Fruit fly (Drosophila melanogaster) whole organism, pupa: ENCODE results near the gene sff.
A peak's percentile ranks its signal among the peaks of the same experiment; 100 is the strongest.

Experiments used
- CG10348 ChIP-seq: fragments of 200-800 bp; sonication (Bioruptor generic); IDR thresholded peaks from 2 replicates; pipeline ENCODE4 v1.3.6; 2022; ENCODE audit warnings: missing biosample characterization, missing genetic modification characterization
- CG12605 ChIP-seq: fragments of 200-800 bp; sonication (Bioruptor generic); IDR thresholded peaks from 2 replicates; pipeline ENCODE4 v1.3.6; 2022; ENCODE audit warnings: missing biosample characterization, missing genetic modification characterization
- CG13204 ChIP-seq: fragments of 200-800 bp; sonication (Bioruptor generic); optimal IDR thresholded peaks from 2 replicates; lab custom pipeline; 2018; ENCODE audit warnings: missing biosample characterization, mild to moderate bottlenecking, missing genetic modification characterization, moderate library complexity
- CG14655 ChIP-seq: fragments of 200-800 bp; sonication (Bioruptor generic); optimal IDR thresholded peaks from 3 replicates; lab custom pipeline; 2017; ENCODE audit warnings: mild to moderate bottlenecking, missing biosample characterization, missing genetic modification reagents, missing genetic modification characterization
- CG15710 ChIP-seq: fragments of 200-800 bp; sonication (Bioruptor generic); optimal IDR thresholded peaks from 2 replicates; lab custom pipeline; 2018; ENCODE audit warnings: missing biosample characterization, mild to moderate bottlenecking, missing genetic modification characterization, moderate library complexity
- CG17806 ChIP-seq: fragments of 200-800 bp; sonication (Bioruptor generic); optimal IDR thresholded peaks from 2 replicates; lab custom pipeline; 2018; ENCODE audit warnings: missing biosample characterization, mild to moderate bottlenecking, missing genetic modification characterization, moderate library complexity
- CG32121 ChIP-seq: fragments of 200-800 bp; sonication (Bioruptor generic); IDR thresholded peaks from 2 replicates; pipeline ENCODE4 v1.3.6; 2022; ENCODE audit warnings: missing biosample characterization, missing genetic modification characterization
- CG34367 ChIP-seq: fragments of 200-800 bp; sonication (Bioruptor generic); optimal IDR thresholded peaks from 2 replicates; lab custom pipeline; 2018; ENCODE audit warnings: missing biosample characterization, mild to moderate bottlenecking, missing genetic modification characterization
- CG4496 ChIP-seq: fragments of 200-800 bp; sonication (Bioruptor generic); IDR thresholded peaks from 3 replicates; pipeline ENCODE4 v1.3.6; 2022; ENCODE audit warnings: missing biosample characterization, missing genetic modification characterization
- CG8159 ChIP-seq: fragments of 200-800 bp; sonication (Bioruptor generic); optimal IDR thresholded peaks from 3 replicates; lab custom pipeline; 2018; ENCODE audit warnings: missing biosample characterization, mild to moderate bottlenecking, missing genetic modification characterization, moderate library complexity
- CG8301 ChIP-seq: fragments of 200-800 bp; sonication (Bioruptor generic); optimal IDR thresholded peaks from 2 replicates; lab custom pipeline; 2018; ENCODE audit warnings: missing biosample characterization, mild to moderate bottlenecking, missing genetic modification characterization
- CG9948 ChIP-seq: fragments of 200-800 bp; sonication (Bioruptor generic); optimal IDR thresholded peaks from 2 replicates; lab custom pipeline; 2018; ENCODE audit warnings: missing biosample characterization, mild to moderate bottlenecking, missing genetic modification characterization, moderate library complexity
- D1 ChIP-seq: fragments of 200-800 bp; sonication (Bioruptor generic); optimal IDR thresholded peaks from 2 replicates; lab custom pipeline; 2018; ENCODE audit warnings: missing biosample characterization, mild to moderate bottlenecking, missing genetic modification characterization, moderate library complexity
- EcR ChIP-seq: fragments of 200-800 bp; sonication (Bioruptor generic); optimal IDR thresholded peaks from 3 replicates; lab custom pipeline; 2019; ENCODE audit warnings: missing biosample characterization, missing genetic modification characterization, mild to moderate bottlenecking, moderate library complexity, missing genetic modification reagents
- Ets98B ChIP-seq: fragments of 200-800 bp; sonication (Bioruptor generic); IDR thresholded peaks from 2 replicates; pipeline ENCODE4 v1.3.6; 2022; ENCODE audit warnings: missing biosample characterization, missing genetic modification characterization
- Pif1A ChIP-seq: fragments of 200-800 bp; sonication (Bioruptor generic); optimal IDR thresholded peaks from 3 replicates; lab custom pipeline; 2016; ENCODE audit warnings: missing biosample characterization, missing genetic modification characterization
- Pif1B ChIP-seq: fragments of 200-800 bp; sonication (Bioruptor generic); optimal IDR thresholded peaks from 3 replicates; lab custom pipeline; 2016; ENCODE audit warnings: missing biosample characterization, missing genetic modification characterization
- Snoo ChIP-seq: fragments of 200-800 bp; sonication (Bioruptor generic); optimal IDR thresholded peaks from 3 replicates; lab custom pipeline; 2017; ENCODE audit warnings: missing biosample characterization, mild to moderate bottlenecking, missing genetic modification characterization, inconsistent platforms
- fd96Ca ChIP-seq: fragments of 200-800 bp; sonication (Bioruptor generic); IDR thresholded peaks from 3 replicates; pipeline ENCODE4 v1.3.6; 2022; ENCODE audit warnings: missing biosample characterization, missing genetic modification characterization
- gl ChIP-seq: fragments of 200-800 bp; sonication (Bioruptor generic); optimal IDR thresholded peaks from 2 replicates; lab custom pipeline; 2018; ENCODE audit warnings: missing biosample characterization, mild to moderate bottlenecking, missing genetic modification characterization
- rn ChIP-seq: fragments of 200-800 bp; sonication (Bioruptor generic); IDR thresholded peaks from 2 replicates; pipeline ENCODE4 v1.3.6; 2022; ENCODE audit warnings: missing biosample characterization, missing genetic modification characterization

The sff gene

DNA sequence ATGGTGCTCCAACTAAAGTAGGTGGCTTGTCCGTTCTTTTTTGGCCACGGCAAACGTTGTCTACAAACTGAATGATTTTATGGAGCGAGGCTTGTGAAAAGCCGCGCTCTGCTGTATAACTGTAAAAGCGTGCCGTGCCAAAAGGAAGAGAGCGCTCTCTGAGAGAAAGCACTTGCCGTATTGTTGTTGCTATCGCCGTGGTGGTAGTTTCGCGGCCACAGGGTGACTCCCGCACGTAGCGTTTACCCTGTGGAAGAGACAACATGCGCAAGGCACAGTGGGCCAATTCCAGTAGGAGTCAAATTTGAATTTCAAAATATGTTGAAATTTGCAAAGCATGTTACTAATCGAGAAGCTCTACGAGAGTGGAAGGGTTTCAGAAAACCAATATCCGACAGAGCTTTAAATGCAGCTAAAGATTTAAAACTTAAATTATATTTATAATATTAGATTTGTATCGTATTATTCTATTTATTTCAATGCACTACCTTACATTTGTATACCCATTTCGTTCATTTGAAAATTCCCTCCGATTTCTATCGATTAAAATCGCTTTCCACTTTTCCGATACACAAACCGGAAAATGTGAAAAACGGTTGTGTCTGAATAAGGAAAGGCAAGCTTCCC is at the start of gene sff:
sff (minus strand) TSS at position 51 of the 627 bp plus-strand sequence.
- peak; percentile 68 for TF ChIP-seq CG32121
- no peak for TF ChIP-seq D1 (tag; lab: Kevin White, UChicago)
- TF ChIP-seq CG8301: peak; percentile 57
- TF ChIP-seq CG17806 (tag; lab: Kevin White, UChicago): peak; percentile 37
- TF ChIP-seq CG15710 (tag; lab: Kevin White, UChicago): peak; percentile 55
- peak; percentile 65 for TF ChIP-seq Pif1A (GFP tag; lab: Kevin White, UChicago)
- TF ChIP-seq gl: peak; percentile 6
- peak; percentile 10 for TF ChIP-seq Pif1B
- TF ChIP-seq CG13204 (GFP tag; lab: Kevin White, UChicago): no peak
- TF ChIP-seq CG9948 (tag; lab: Kevin White, UChicago): peak; percentile 29
- TF ChIP-seq rn (GFP tag; lab: Robert Waterston, UW): peak; percentile 45; the same call in 1 of the 2 replicates
- peak; percentile 72 for TF ChIP-seq CG14655 (GFP tag; lab: Kevin White, UChicago)
- no peak for TF ChIP-seq EcR (GFP tag; lab: Kevin White, UChicago)
- peak; percentile 16 for TF ChIP-seq CG34367 (tag; lab: Kevin White, UChicago)
- peak; percentile 69 for TF ChIP-seq Ets98B
- no peak for TF ChIP-seq CG10348
- TF ChIP-seq CG12605 (GFP tag; lab: Robert Waterston, UW): peak; percentile 46; the same call in 1 of the 2 replicates
- TF ChIP-seq CG8159: peak; percentile 48
- TF ChIP-seq fd96Ca (GFP tag; lab: Robert Waterston, UW): peak; percentile 77; the same call in 2 of the 3 replicates
- TF ChIP-seq Snoo (tag; lab: Kevin White, UChicago): peak; percentile 4
- peak; percentile 85 for TF ChIP-seq CG4496 (GFP tag; lab: Robert Waterston, UW)

DNA sequence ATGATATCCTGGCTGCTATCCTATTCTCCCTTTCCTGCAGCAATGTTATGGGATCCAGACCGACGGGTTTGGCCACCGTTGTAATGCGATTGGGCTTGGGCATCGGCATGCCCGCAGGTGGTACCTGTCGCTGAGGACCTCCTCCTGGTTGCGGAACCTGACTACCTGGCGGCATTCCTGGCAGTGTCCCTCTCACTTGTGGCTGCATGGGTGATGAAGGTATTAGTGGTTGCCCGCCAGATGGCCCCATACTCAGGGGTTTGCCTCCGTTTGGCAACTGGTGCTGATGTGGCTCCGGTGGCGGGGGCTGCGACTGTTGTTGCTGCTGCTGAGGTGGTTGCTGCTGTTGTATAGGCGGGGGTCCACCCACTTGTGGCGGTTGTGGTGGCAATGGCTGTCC is 49.5 kb upstream of the sff start:
- TF ChIP-seq EcR (GFP tag; lab: Kevin White, UChicago) (no peak), CG13204 (GFP tag; lab: Kevin White, UChicago) (no peak), fd96Ca (GFP tag; lab: Robert Waterston, UW) (no peak), CG8159 (no peak), Snoo (tag; lab: Kevin White, UChicago) (no peak), rn (GFP tag; lab: Robert Waterston, UW) (no peak), D1 (tag; lab: Kevin White, UChicago) (no peak), CG32121 (no peak), CG17806 (tag; lab: Kevin White, UChicago) (no peak), CG9948 (tag; lab: Kevin White, UChicago) (no peak), Ets98B (no peak), Pif1A (GFP tag; lab: Kevin White, UChicago) (no peak), CG4496 (GFP tag; lab: Robert Waterston, UW) (no peak)

DNA sequence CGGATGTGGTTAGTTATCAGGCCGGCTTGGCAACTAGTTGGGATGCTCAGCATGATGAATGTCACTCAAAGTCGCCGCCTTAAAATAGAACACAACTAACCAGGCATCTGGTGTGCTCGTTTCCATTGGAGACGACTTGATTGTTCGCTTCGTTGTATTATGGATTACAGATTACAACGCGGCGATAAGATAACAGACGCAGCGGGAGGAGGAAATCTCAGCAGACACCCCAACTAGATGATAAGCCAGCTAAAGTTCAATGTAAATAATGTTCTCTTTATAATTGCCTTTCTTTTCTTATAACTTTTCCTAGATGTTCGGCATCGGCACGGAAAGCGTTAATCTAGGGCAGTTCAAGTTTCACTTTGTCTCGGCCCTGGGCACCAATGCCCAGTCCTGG is 44.0 kb upstream of the sff start:
- TF ChIP-seq Pif1A (GFP tag; lab: Kevin White, UChicago): no peak
- no peak for TF ChIP-seq fd96Ca (GFP tag; lab: Robert Waterston, UW)
- TF ChIP-seq rn (GFP tag; lab: Robert Waterston, UW): no peak
- no peak for TF ChIP-seq CG14655 (GFP tag; lab: Kevin White, UChicago)
- no peak for TF ChIP-seq CG4496 (GFP tag; lab: Robert Waterston, UW)
- TF ChIP-seq D1 (tag; lab: Kevin White, UChicago): no peak
- TF ChIP-seq CG32121: no peak
- no peak for TF ChIP-seq CG8301
- TF ChIP-seq CG15710 (tag; lab: Kevin White, UChicago): no peak
- no peak for TF ChIP-seq Snoo (tag; lab: Kevin White, UChicago)
- TF ChIP-seq CG12605 (GFP tag; lab: Robert Waterston, UW): no peak
- TF ChIP-seq Ets98B: no peak
- TF ChIP-seq CG34367 (tag; lab: Kevin White, UChicago): no peak
- no peak for TF ChIP-seq EcR (GFP tag; lab: Kevin White, UChicago)
- TF ChIP-seq CG8159: no peak
- TF ChIP-seq CG9948 (tag; lab: Kevin White, UChicago): no peak
- no peak for TF ChIP-seq CG17806 (tag; lab: Kevin White, UChicago)
- TF ChIP-seq gl: no peak
- no peak for TF ChIP-seq CG13204 (GFP tag; lab: Kevin White, UChicago)
- no peak for TF ChIP-seq Pif1B

DNA sequence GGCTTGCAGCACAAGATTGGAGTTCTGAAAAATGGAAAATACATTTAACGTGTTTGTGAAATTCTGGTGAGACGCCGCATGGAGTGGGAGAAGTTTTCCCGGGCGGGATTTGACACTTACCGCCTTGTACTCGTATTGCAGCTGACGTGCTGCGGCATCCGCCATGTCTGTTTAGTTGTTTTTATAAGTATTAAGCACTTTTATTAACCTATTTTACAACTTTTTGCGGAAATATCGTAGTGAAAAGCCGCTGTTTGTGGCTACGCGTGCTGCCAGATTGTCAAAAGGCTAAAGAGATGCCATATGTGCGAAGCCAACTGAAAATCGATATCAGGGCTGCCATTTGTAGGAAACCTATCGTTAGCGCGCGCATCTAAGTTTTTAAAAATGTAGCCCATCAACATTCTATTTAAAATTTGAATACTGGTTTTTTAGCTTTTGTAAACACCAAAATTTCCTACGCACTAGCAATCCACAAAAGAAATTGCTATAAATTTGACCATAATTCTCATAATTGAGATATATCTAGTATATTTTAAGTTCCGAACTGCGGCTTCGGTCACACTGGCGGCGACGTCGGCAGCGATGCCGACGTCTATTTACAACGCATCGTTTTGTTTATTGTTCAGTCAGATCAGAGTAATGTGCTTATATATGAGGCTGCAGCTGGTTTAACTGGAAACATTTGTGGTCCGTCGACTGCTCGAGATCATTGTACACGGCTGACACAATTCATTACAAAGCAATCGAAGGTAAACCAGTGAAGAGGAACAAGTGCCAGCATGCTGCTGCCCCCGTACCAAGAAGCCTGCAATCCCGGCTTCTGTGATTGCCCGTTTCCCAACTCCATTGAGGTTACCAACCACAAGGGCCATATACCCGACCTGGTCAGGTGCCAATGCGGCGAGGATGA is 43.2 kb upstream of the sff start, which contains the start of the genes Brr2 and CG10516:
Brr2 (minus strand) TSS at position 285 of the 913 bp plus-strand sequence.
CG10516 (plus strand) TSS at position 617 of the 913 bp plus-strand sequence.
- TF ChIP-seq CG4496 (GFP tag; lab: Robert Waterston, UW) (no peak), fd96Ca (GFP tag; lab: Robert Waterston, UW) (0 out of 3 replicates have a peak, but pooled peaks have one; percentile 33), CG14655 (GFP tag; lab: Kevin White, UChicago) (no peak), EcR (GFP tag; lab: Kevin White, UChicago) (peak; percentile 93), rn (GFP tag; lab: Robert Waterston, UW) (no peak), CG15710 (tag; lab: Kevin White, UChicago) (peak; percentile 1), Snoo (tag; lab: Kevin White, UChicago) (no peak)
